Fruit fly (Drosophila melanogaster): Measurements from ENCODE around the gene CG14050.

The CG14050 gene

dm6 chrX:2307564-2307963 is 18.5 kb downstream of the CG14050 start (continued):
- no peak for TF ChIP-seq CoRest (tag; optimal IDR thresholded peaks at IDR 0.05)
- no peak for TF ChIP-seq Drgx (GFP tag; IDR thresholded peaks at IDR 0.05)
- peak; percentile 85 for TF ChIP-seq CG1832 (GFP tag; optimal IDR thresholded peaks at IDR 0.05)
- TF ChIP-seq CG12769 (tag; optimal IDR thresholded peaks at IDR 0.05) = no peak
- no peak for TF ChIP-seq gcm2 (GFP tag; optimal IDR thresholded peaks at IDR 0.05)
- TF ChIP-seq CG17912 (GFP tag; optimal IDR thresholded peaks at IDR 0.05) = no peak
- TF ChIP-seq Fer2 (tag; optimal IDR thresholded peaks at IDR 0.05) = no peak
- TF ChIP-seq so (GFP tag; IDR thresholded peaks at IDR 0.05) = no peak
- no peak for TF ChIP-seq CG11695 (GFP tag; IDR thresholded peaks at IDR 0.05)
- no peak for TF ChIP-seq CG17359 (tag; optimal IDR thresholded peaks at IDR 0.05)
- TF ChIP-seq p53 (GFP tag; optimal IDR thresholded peaks at IDR 0.05) = no peak
- TF ChIP-seq CG32767 (GFP tag; IDR thresholded peaks at IDR 0.05) = peak; percentile 69
- no peak for TF ChIP-seq Ets97D (GFP tag; optimal IDR thresholded peaks at IDR 0.05)
- no peak for TF ChIP-seq CG33557 (GFP tag; optimal IDR thresholded peaks at IDR 0.05)
- TF ChIP-seq tll (GFP tag; optimal IDR thresholded peaks at IDR 0.05) = no peak
- no peak for TF ChIP-seq CG4707 (GFP tag; optimal IDR thresholded peaks at IDR 0.05)
- TF ChIP-seq Xrp1 (GFP tag; IDR thresholded peaks at IDR 0.05) = no peak
- no peak for TF ChIP-seq CG3726 (GFP tag; IDR thresholded peaks at IDR 0.05)
- no peak for TF ChIP-seq CG4730 (GFP tag; IDR thresholded peaks at IDR 0.05)
- no peak for TF ChIP-seq Camta (GFP tag; optimal IDR thresholded peaks at IDR 0.05)
- no peak for TF ChIP-seq Taf1 (GFP tag; IDR thresholded peaks at IDR 0.05)
- TF ChIP-seq stwl (tag; optimal IDR thresholded peaks at IDR 0.05) = no peak
- no peak for TF ChIP-seq cato (GFP tag; optimal IDR thresholded peaks at IDR 0.05; ENCODE audit: borderline replicate concordance)
- no peak for TF ChIP-seq Blimp-1 (GFP tag; optimal IDR thresholded peaks at IDR 0.05)
- TF ChIP-seq BEAF-32 (GFP tag; optimal IDR thresholded peaks at IDR 0.05) = no peak
- TF ChIP-seq nerfin-2 (GFP tag; IDR thresholded peaks at IDR 0.05; ENCODE audit: partially characterized antibody) = no peak
- no peak for TF ChIP-seq NfI (GFP tag; optimal IDR thresholded peaks at IDR 0.05)
- TF ChIP-seq CG10654 (GFP tag; optimal IDR thresholded peaks at IDR 0.05) = no peak
- no peak for TF ChIP-seq chn (GFP tag; optimal IDR thresholded peaks at IDR 0.05)
- no peak for TF ChIP-seq PHDP (tag; optimal IDR thresholded peaks at IDR 0.05)
- TF ChIP-seq Dek (tag; optimal IDR thresholded peaks at IDR 0.05) = no peak
- peak; percentile 39 for TF ChIP-seq kni (GFP tag; optimal IDR thresholded peaks at IDR 0.05)
- TF ChIP-seq CG10267 (tag; optimal IDR thresholded peaks at IDR 0.05) = no peak
- TF ChIP-seq knrl (GFP tag; IDR thresholded peaks at IDR 0.05; ENCODE audit: partially characterized antibody) = no peak
- no peak for TF ChIP-seq ranshi (GFP tag; IDR thresholded peaks at IDR 0.05)
- TF ChIP-seq Sry-β (GFP tag; optimal IDR thresholded peaks at IDR 0.05) = no peak
- TF ChIP-seq exex (tag; optimal IDR thresholded peaks at IDR 0.05) = no peak
- no peak for TF ChIP-seq CG16863 (GFP tag; optimal IDR thresholded peaks at IDR 0.05)
- TF ChIP-seq HLHmδ (GFP tag; optimal IDR thresholded peaks at IDR 0.05) = no peak
- no peak for TF ChIP-seq CG7271 (tag; optimal IDR thresholded peaks at IDR 0.05)
- no peak for TF ChIP-seq hb (GFP tag; IDR thresholded peaks at IDR 0.05; ENCODE audit: partially characterized antibody)
- TF ChIP-seq ken (GFP tag; IDR thresholded peaks at IDR 0.05) = no peak
- TF ChIP-seq Rx (GFP tag; IDR thresholded peaks at IDR 0.05) = no peak
- TF ChIP-seq E2f1 (GFP tag; IDR thresholded peaks at IDR 0.05) = no peak
- TF ChIP-seq nom (GFP tag; optimal IDR thresholded peaks at IDR 0.05) = peak; percentile 3
- TF ChIP-seq CG10366 (GFP tag; IDR thresholded peaks at IDR 0.05) = no peak
- TF ChIP-seq CG8765 (GFP tag; IDR thresholded peaks at IDR 0.05) = no peak
- TF ChIP-seq CG17361 (GFP tag; IDR thresholded peaks at IDR 0.05) = no peak
- no peak for TF ChIP-seq C15 (GFP tag; IDR thresholded peaks at IDR 0.05)
- no peak for TF ChIP-seq Hr39 (optimal IDR thresholded peaks at IDR 0.05)
- TF ChIP-seq E2f2 (GFP tag; IDR thresholded peaks at IDR 0.05) = no peak
